Fruit fly (Drosophila melanogaster) whole organism, embryonic: ENCODE data around the gene CG4914.

ENCODE experiments used
- Aef1 ChIP-seq: fragments of 200-800 bp; sonication (Bioruptor generic); IDR thresholded peaks from 3 replicates; pipeline ENCODE4 v1.3.6; 2022; ENCODE audit warnings: missing biosample characterization, missing genetic modification characterization
- Atf-2 ChIP-seq: fragments of 200-800 bp; sonication (Bioruptor generic); optimal IDR thresholded peaks from 2 replicates; lab custom pipeline; 2016; ENCODE audit warnings: missing biosample characterization, missing genetic modification characterization
- CG10543 ChIP-seq: fragments of 200-800 bp; sonication (Bioruptor generic); optimal IDR thresholded peaks from 3 replicates; lab custom pipeline; 2017; ENCODE audit warnings: missing biosample characterization, mild to moderate bottlenecking, missing genetic modification characterization, moderate library complexity
- CG13296 ChIP-seq: fragments of 200-800 bp; sonication (Bioruptor generic); optimal IDR thresholded peaks from 3 replicates; lab custom pipeline; 2018; ENCODE audit warnings: missing biosample characterization, mild to moderate bottlenecking, missing genetic modification characterization
- CG13894 ChIP-seq: fragments of 200-800 bp; sonication (Bioruptor generic); optimal IDR thresholded peaks from 3 replicates; lab custom pipeline; 2018; ENCODE audit warnings: missing biosample characterization, mild to moderate bottlenecking, missing genetic modification characterization, moderate library complexity
- CG15269 ChIP-seq: fragments of 200-800 bp; sonication (Bioruptor generic); optimal IDR thresholded peaks from 2 replicates; lab custom pipeline; 2018; ENCODE audit warnings: missing biosample characterization, mild to moderate bottlenecking, missing genetic modification characterization, moderate library complexity
- CG18476 ChIP-seq: fragments of 200-800 bp; sonication (Bioruptor generic); optimal IDR thresholded peaks from 2 replicates; lab custom pipeline; 2016; ENCODE audit warnings: missing biosample characterization, mild to moderate bottlenecking, missing genetic modification characterization
- CG18599 ChIP-seq: fragments of 200-800 bp; sonication (Bioruptor generic); optimal IDR thresholded peaks from 3 replicates; lab custom pipeline; 2017; ENCODE audit warnings: missing biosample characterization, missing genetic modification characterization, mild to moderate bottlenecking, moderate library complexity, missing genetic modification reagents
- CG2116 ChIP-seq: fragments of 200-800 bp; sonication (Bioruptor generic); optimal IDR thresholded peaks from 3 replicates; lab custom pipeline; 2018; ENCODE audit warnings: missing biosample characterization, mild to moderate bottlenecking, missing genetic modification characterization
- CG2120 ChIP-seq: fragments of 200-800 bp; sonication (Bioruptor generic); optimal IDR thresholded peaks from 3 replicates; lab custom pipeline; 2016; ENCODE audit warnings: missing biosample characterization, missing genetic modification characterization
- CG2202 ChIP-seq: fragments of 200-800 bp; sonication (Bioruptor generic); optimal IDR thresholded peaks from 2 replicates; lab custom pipeline; 2018; ENCODE audit warnings: missing biosample characterization, mild to moderate bottlenecking, missing genetic modification characterization
- CG30403 ChIP-seq: fragments of 200-800 bp; sonication (Bioruptor generic); optimal IDR thresholded peaks from 3 replicates; lab custom pipeline; 2016; ENCODE audit warnings: missing biosample characterization, missing genetic modification characterization
- CG3407 ChIP-seq: fragments of 200-800 bp; sonication (Bioruptor generic); optimal IDR thresholded peaks from 2 replicates; lab custom pipeline; 2018; ENCODE audit warnings: missing biosample characterization, mild to moderate bottlenecking, missing genetic modification characterization
- CG43689 ChIP-seq: fragments of 200-800 bp; sonication (Bioruptor generic); IDR thresholded peaks from 2 replicates; pipeline ENCODE4 v1.3.6; 2022; ENCODE audit warnings: missing biosample characterization, missing genetic modification characterization
- CG4820 ChIP-seq: fragments of 200-800 bp; sonication (Bioruptor generic); optimal IDR thresholded peaks from 3 replicates; lab custom pipeline; 2016; ENCODE audit warnings: missing biosample characterization, missing genetic modification characterization
- CG7271 ChIP-seq: fragments of 200-800 bp; sonication (Bioruptor generic); optimal IDR thresholded peaks from 2 replicates; lab custom pipeline; 2018; ENCODE audit warnings: missing biosample characterization, mild to moderate bottlenecking, missing genetic modification characterization, moderate library complexity
- CG9876 ChIP-seq: fragments of 200-800 bp; sonication (Bioruptor generic); optimal IDR thresholded peaks from 2 replicates; lab custom pipeline; 2016; ENCODE audit warnings: missing biosample characterization, missing genetic modification characterization
- CHES-1-like ChIP-seq: fragments of 200-800 bp; sonication (Bioruptor generic); optimal IDR thresholded peaks from 2 replicates; lab custom pipeline; 2016; ENCODE audit warnings: missing biosample characterization, missing genetic modification characterization
- CrebB ChIP-seq: fragments of 200-800 bp; sonication (Bioruptor generic); optimal IDR thresholded peaks from 3 replicates; lab custom pipeline; 2018; ENCODE audit warnings: missing biosample characterization, mild to moderate bottlenecking, missing genetic modification characterization
- Dad ChIP-seq: fragments of 200-800 bp; sonication (Bioruptor generic); optimal IDR thresholded peaks from 3 replicates; lab custom pipeline; 2016; ENCODE audit warnings: missing biosample characterization, missing genetic modification characterization
- Doc2 ChIP-seq: fragments of 200-800 bp; sonication (Bioruptor generic); IDR thresholded peaks from 2 replicates; pipeline ENCODE4 v1.3.6; 2022; ENCODE audit warnings: missing biosample characterization, missing genetic modification characterization
- Hand ChIP-seq: fragments of 200-800 bp; sonication (Bioruptor generic); optimal IDR thresholded peaks from 2 replicates; lab custom pipeline; 2017; ENCODE audit warnings: mild to moderate bottlenecking, missing biosample characterization, missing genetic modification reagents, missing genetic modification characterization
- Meics ChIP-seq: fragments of 200-800 bp; sonication (Bioruptor generic); optimal IDR thresholded peaks from 2 replicates; lab custom pipeline; 2017; ENCODE audit warnings: missing biosample characterization, mild to moderate bottlenecking, missing genetic modification characterization
- Ravus ChIP-seq: fragments of 200-800 bp; sonication (Bioruptor generic); IDR thresholded peaks from 2 replicates; pipeline ENCODE4 v1.3.6; 2022; ENCODE audit warnings: missing biosample characterization, missing genetic modification characterization
- Sry-β ChIP-seq: fragments of 200-800 bp; sonication (Bioruptor generic); optimal IDR thresholded peaks from 2 replicates; lab custom pipeline; 2018; ENCODE audit warnings: missing biosample characterization, mild to moderate bottlenecking, missing genetic modification characterization, moderate library complexity
- Ssrp ChIP-seq: fragments of 200-800 bp; sonication (Bioruptor generic); optimal IDR thresholded peaks from 2 replicates; lab custom pipeline; 2018; ENCODE audit warnings: missing biosample characterization, mild to moderate bottlenecking, missing genetic modification characterization, moderate library complexity
- Stat92E ChIP-seq, 3 experiments: fragments of >200 bp in 2 of 3; fragments of 200-800 bp in 1 of 3; sonication (Bioruptor generic) in 1 of 3; optimal IDR thresholded peaks; 2 replicates each; lab custom pipeline; 2017 to 2019; ENCODE audit warnings: missing biosample characterization in 3 of 3, missing genetic modification characterization in 3 of 3, mild to moderate bottlenecking in 1 of 3, moderate library complexity in 1 of 3
- ara ChIP-seq: fragments of 200-800 bp; sonication (Bioruptor generic); IDR thresholded peaks from 2 replicates; pipeline ENCODE4 v1.3.6; 2022; ENCODE audit warnings: missing biosample characterization, missing genetic modification characterization
- ash1 ChIP-seq: fragments of 200-800 bp; sonication (Bioruptor generic); optimal IDR thresholded peaks from 2 replicates; lab custom pipeline; 2018; ENCODE audit warnings: missing biosample characterization, mild to moderate bottlenecking, missing genetic modification characterization
- cato ChIP-seq: fragments of 200-800 bp; sonication (Bioruptor generic); optimal IDR thresholded peaks from 2 replicates; lab custom pipeline; 2016; ENCODE audit warnings: missing biosample characterization, missing genetic modification characterization, borderline replicate concordance
- crol ChIP-seq: fragments of 200-800 bp; sonication (Bioruptor generic); IDR thresholded peaks from 2 replicates; pipeline ENCODE4 v1.3.6; 2022; ENCODE audit warnings: missing biosample characterization, missing genetic modification characterization
- dan ChIP-seq: fragments of 200-800 bp; sonication (Bioruptor generic); IDR thresholded peaks from 2 replicates; pipeline ENCODE4 v1.3.6; 2022; ENCODE audit warnings: missing biosample characterization, missing genetic modification characterization
- dmrt99B ChIP-seq: fragments of 200-800 bp; sonication (Bioruptor generic); optimal IDR thresholded peaks from 2 replicates; lab custom pipeline; 2018; ENCODE audit warnings: missing biosample characterization, mild to moderate bottlenecking, missing genetic modification characterization, moderate library complexity
- fru ChIP-seq: fragments of >200 bp; optimal IDR thresholded peaks from 2 replicates; lab custom pipeline; 2017
- gce ChIP-seq: fragments of 200-800 bp; sonication (Bioruptor generic); IDR thresholded peaks from 3 replicates; pipeline ENCODE4 v1.3.6; 2022; ENCODE audit warnings: missing biosample characterization, missing genetic modification characterization
- gfzf ChIP-seq: fragments of 200-800 bp; sonication (Bioruptor generic); optimal IDR thresholded peaks from 2 replicates; lab custom pipeline; 2016; ENCODE audit warnings: missing biosample characterization, mild to moderate bottlenecking, missing genetic modification characterization, moderate library complexity
- grau ChIP-seq: fragments of 200-800 bp; optimal IDR thresholded peaks from 3 replicates; lab custom pipeline; 2019; ENCODE audit warnings: missing biosample characterization, mild to moderate bottlenecking, missing genetic modification characterization, moderate library complexity
- gsb-n ChIP-seq: fragments of 200-800 bp; sonication (Bioruptor generic); optimal IDR thresholded peaks from 3 replicates; lab custom pipeline; 2018; ENCODE audit warnings: missing biosample characterization, mild to moderate bottlenecking, missing genetic modification characterization
- lbe ChIP-seq: fragments of 200-800 bp; sonication (Bioruptor generic); optimal IDR thresholded peaks from 2 replicates; lab custom pipeline; 2016; ENCODE audit warnings: missing biosample characterization, mild to moderate bottlenecking, missing genetic modification characterization
- lilli ChIP-seq: fragments of 200-800 bp; sonication (Bioruptor generic); optimal IDR thresholded peaks from 3 replicates; lab custom pipeline; 2016; ENCODE audit warnings: missing biosample characterization, missing genetic modification characterization
- psq ChIP-seq: fragments of 200-800 bp; sonication (Bioruptor generic); optimal IDR thresholded peaks from 2 replicates; lab custom pipeline; 2017; ENCODE audit warnings: missing biosample characterization, missing genetic modification characterization
- pum ChIP-seq: fragments of 200-800 bp; sonication (Bioruptor generic); optimal IDR thresholded peaks from 2 replicates; lab custom pipeline; 2016; ENCODE audit warnings: missing biosample characterization, missing genetic modification characterization
- pzg ChIP-seq: fragments of 200-800 bp; sonication (Bioruptor generic); optimal IDR thresholded peaks from 3 replicates; lab custom pipeline; 2018; ENCODE audit warnings: missing biosample characterization, mild to moderate bottlenecking, missing genetic modification characterization, moderate library complexity
- repo ChIP-seq: fragments of 200-800 bp; sonication (Bioruptor generic); optimal IDR thresholded peaks from 2 replicates; lab custom pipeline; 2016; ENCODE audit warnings: missing biosample characterization, missing genetic modification characterization
- sim ChIP-seq: fragments of 200-800 bp; sonication (Bioruptor generic); IDR thresholded peaks from 2 replicates; pipeline ENCODE4 v1.3.6; 2022; ENCODE audit warnings: missing biosample characterization, missing genetic modification characterization
- trem ChIP-seq: fragments of 200-800 bp; optimal IDR thresholded peaks from 3 replicates; lab custom pipeline; 2019; ENCODE audit warnings: missing biosample characterization, mild to moderate bottlenecking, missing genetic modification characterization, moderate library complexity
- twi ChIP-seq: fragments of 200-800 bp; optimal IDR thresholded peaks from 2 replicates; lab custom pipeline; 2019; ENCODE audit warnings: missing biosample characterization, mild to moderate bottlenecking, missing genetic modification characterization, moderate library complexity
- vvl ChIP-seq: fragments of 200-800 bp; sonication (Bioruptor generic); IDR thresholded peaks from 2 replicates; pipeline ENCODE4 v1.3.6; 2022; ENCODE audit warnings: missing biosample characterization, missing genetic modification characterization
- zen ChIP-seq: fragments of 200-800 bp; sonication (Bioruptor generic); optimal IDR thresholded peaks from 3 replicates; lab custom pipeline; 2018; ENCODE audit warnings: missing biosample characterization, mild to moderate bottlenecking, missing genetic modification characterization, moderate library complexity
- zfh1 ChIP-seq: fragments of 200-800 bp; sonication (Bioruptor generic); IDR thresholded peaks from 3 replicates; pipeline ENCODE4 v1.3.6; 2022; ENCODE audit warnings: missing biosample characterization, missing genetic modification characterization

Gene CG4914

dm6 chr3L:14661567-14662258 lies 16.2 kb downstream of the CG4914 start (continued):
- TF ChIP-seq Aef1 (GFP tag; lab: Robert Waterston, UW) (peak; percentile 76), fru (lab: Kevin White, UChicago) (no peak), CG18599 (GFP tag; lab: Kevin White, UChicago) (peak; percentile 88), Atf-2 (GFP tag; lab: Kevin White, UChicago) (peak; percentile 68), Dad (GFP tag; lab: Kevin White, UChicago) (peak; percentile 81), lilli (GFP tag; lab: Kevin White, UChicago) (peak; percentile 80), CG4820 (GFP tag; lab: Kevin White, UChicago) (peak; percentile 66), CG13296 (peak; percentile 67), psq (GFP tag; lab: Kevin White, UChicago) (peak; percentile 55), CG18476 (GFP tag; lab: Kevin White, UChicago) (peak; percentile 60), dan (GFP tag; lab: Robert Waterston, UW) (peak; percentile 35; the same call in 1 of the 2 replicates), Hand (GFP tag; lab: Kevin White, UChicago) (peak; percentile 72), Ssrp (peak; percentile 70), gce (peak; percentile 87), Stat92E (GFP tag; optimal IDR thresholded peaks at IDR 0.05; lab: Kevin White, UChicago) (no peak), ara (GFP tag; lab: Robert Waterston, UW) (peak; percentile 87), pzg (GFP tag; lab: Kevin White, UChicago) (no peak), CHES-1-like (peak; percentile 83), CG9876 (GFP tag; lab: Kevin White, UChicago) (peak; percentile 29), Ravus (GFP tag; lab: Robert Waterston, UW) (peak; percentile 59), CG2120 (peak; percentile 85), CG30403 (GFP tag; lab: Kevin White, UChicago) (peak; percentile 78), trem (peak; percentile 29), Doc2 (no peak), lbe (no peak), gsb-n (tag; lab: Kevin White, UChicago) (peak; percentile 78), gfzf (GFP tag; lab: Kevin White, UChicago) (no peak), CG10543 (GFP tag; lab: Kevin White, UChicago) (peak; percentile 60), CG2116 (GFP tag; lab: Kevin White, UChicago) (peak; percentile 24), sim (GFP tag; lab: Robert Waterston, UW) (peak; percentile 41; the same call in 1 of the 2 replicates), cato (GFP tag; lab: Kevin White, UChicago) (peak; percentile 45), CG15269 (tag; lab: Kevin White, UChicago) (peak; percentile 86), Sry-β (no peak), repo (peak; percentile 31), grau (tag; lab: Kevin White, UChicago) (peak; percentile 72), CG3407 (peak; percentile 53), crol (GFP tag; lab: Robert Waterston, UW) (0 out of 2 replicates have a peak, but pooled peaks have one; percentile 16), CrebB (peak; percentile 77), ash1 (GFP tag; lab: Kevin White, UChicago) (no peak), CG43689 (GFP tag; lab: Robert Waterston, UW) (peak; percentile 66), dmrt99B (peak; percentile 83), CG7271 (tag; lab: Kevin White, UChicago) (no peak), zfh1 (GFP tag; lab: Robert Waterston, UW) (peak; percentile 90), CG13894 (tag; lab: Kevin White, UChicago) (peak; percentile 82), CG2202 (tag; lab: Kevin White, UChicago) (peak; percentile 61), Meics (GFP tag; lab: Kevin White, UChicago) (peak; percentile 83), vvl (peak; percentile 95), zen (peak; percentile 14), pum (GFP tag; lab: Kevin White, UChicago) (peak; percentile 72), twi (peak; percentile 32)
